Worm (Caenorhabditis elegans) whole organism, L2 larva: ENCODE measurements around the gene srg-24.

Experiments
- C34F6.9 ChIP-seq: fragments of 150-350 bp; optimal IDR thresholded peaks from 2 replicates; lab custom pipeline; 2014; ENCODE audit warnings: missing biosample characterization, missing genetic modification characterization
- ZK546.5 ChIP-seq: sonication (generic microtip); optimal IDR thresholded peaks from 2 replicates; lab custom pipeline; 2017; ENCODE audit warnings: missing biosample characterization, missing genetic modification characterization
- aly-2 ChIP-seq: fragments of 150-350 bp; optimal IDR thresholded peaks from 2 replicates; lab custom pipeline; 2014; ENCODE audit warnings: missing biosample characterization, missing genetic modification characterization
- crh-2 ChIP-seq: sonication (generic microtip); optimal IDR thresholded peaks from 2 replicates; lab custom pipeline; 2017; ENCODE audit warnings: missing biosample characterization, missing genetic modification characterization
- egl-27 ChIP-seq: sonication (generic microtip); optimal IDR thresholded peaks from 3 replicates; lab custom pipeline; 2017; ENCODE audit warnings: missing biosample characterization, missing genetic modification reagents, missing genetic modification characterization
- lin-13 ChIP-seq: fragments of 150-350 bp; optimal IDR thresholded peaks from 2 replicates; lab custom pipeline; 2014; ENCODE audit warnings: missing biosample characterization, missing genetic modification reagents, missing genetic modification characterization
- nhr-10 ChIP-seq: sonication (generic microtip); optimal IDR thresholded peaks from 2 replicates; lab custom pipeline; 2017; ENCODE audit warnings: missing biosample characterization, missing genetic modification characterization
- nhr-23 ChIP-seq: fragments of 150-350 bp; optimal IDR thresholded peaks from 2 replicates; lab custom pipeline; 2014; ENCODE audit warnings: missing biosample characterization, missing genetic modification reagents, missing genetic modification characterization
- snpc-4 ChIP-seq: fragments of 150-350 bp; optimal IDR thresholded peaks from 2 replicates; lab custom pipeline; 2014; ENCODE audit warnings: missing biosample characterization, missing genetic modification characterization
- unc-39 ChIP-seq: fragments of 150-350 bp; optimal IDR thresholded peaks from 2 replicates; lab custom pipeline; 2014; ENCODE audit warnings: missing biosample characterization, missing genetic modification characterization
- unc-62 ChIP-seq: fragments of 150-350 bp; optimal IDR thresholded peaks from 2 replicates; lab custom pipeline; 2014; ENCODE audit warnings: missing biosample characterization, missing genetic modification reagents, missing genetic modification characterization
- ztf-4 ChIP-seq: fragments of 150-350 bp; optimal IDR thresholded peaks from 2 replicates; lab custom pipeline; 2014; ENCODE audit warnings: missing biosample characterization, missing genetic modification characterization

ce11 chrII:3091268-3091667 is 9.2 kb downstream of the srg-24 start, which contains the start of gene srg-21:
- TF ChIP-seq egl-27 (no peak), aly-2 (tag; lab: Kevin White, UChicago) (no peak), ztf-4 (tag; lab: Kevin White, UChicago) (no peak), unc-62 (no peak), crh-2 (no peak), C34F6.9 (tag; lab: Kevin White, UChicago) (no peak), lin-13 (GFP tag; lab: Kevin White, UChicago) (no peak), unc-39 (tag; lab: Kevin White, UChicago) (no peak), ZK546.5 (tag; lab: Kevin White, UChicago) (no peak), nhr-10 (tag; lab: Kevin White, UChicago) (no peak), snpc-4 (tag; lab: Kevin White, UChicago) (no peak), nhr-23 (no peak)
